Worm (Caenorhabditis elegans): Measurements from ENCODE around the gene T09B9.4.

T09B9.4 gene

ce11 chrX:9743513-9743914 is 30.6 kb downstream of the T09B9.4 start:
- peak; percentile 75 for TF ChIP-seq xbp-1 (tag; optimal IDR thresholded peaks at IDR 0.05)
- TF ChIP-seq swsn-7 (tag; optimal IDR thresholded peaks at IDR 0.05) = peak; percentile 89
- TF ChIP-seq irx-1 (tag; optimal IDR thresholded peaks at IDR 0.05) = peak; percentile 89
- peak; percentile 69 for TF ChIP-seq egl-13 (tag; optimal IDR thresholded peaks at IDR 0.05)
- peak; percentile 72 for TF ChIP-seq skn-1 (tag; optimal IDR thresholded peaks at IDR 0.05)
- TF ChIP-seq jun-1 (tag; optimal IDR thresholded peaks at IDR 0.05) = peak; percentile 86
- TF ChIP-seq mef-2 (tag; optimal IDR thresholded peaks at IDR 0.05) = peak; percentile 6
- peak; percentile 92 for TF ChIP-seq lir-3 (tag; optimal IDR thresholded peaks at IDR 0.05; ENCODE audit: poor library complexity)
- TF ChIP-seq hpl-2 (GFP tag; optimal IDR thresholded peaks at IDR 0.05) = peak; percentile 79
- TF ChIP-seq nhr-237 (tag; optimal IDR thresholded peaks at IDR 0.05) = peak; percentile 16
- peak; percentile 72 for TF ChIP-seq rnt-1 (tag; optimal IDR thresholded peaks at IDR 0.05)
- TF ChIP-seq mab-9 (GFP tag; IDR thresholded peaks at IDR 0.05) = peak; percentile 69
- TF ChIP-seq egl-27 (tag; optimal IDR thresholded peaks at IDR 0.05) = peak in 1 of 2 experiments; percentile 25
- peak; percentile 42 for TF ChIP-seq lin-39 (tag; optimal IDR thresholded peaks at IDR 0.05)
- TF ChIP-seq mep-1 (tag; optimal IDR thresholded peaks at IDR 0.05) = peak; percentile 92
- peak; percentile 83 for TF ChIP-seq fos-1 (tag; optimal IDR thresholded peaks at IDR 0.05)
- TF ChIP-seq lin-14 (GFP tag; optimal IDR thresholded peaks at IDR 0.05) = peak; percentile 89
- peak; percentile 72 for TF ChIP-seq unc-86 (tag; optimal IDR thresholded peaks at IDR 0.05)
- peak; percentile 91 for TF ChIP-seq nhr-77 (tag; optimal IDR thresholded peaks at IDR 0.05)
- peak; percentile 74 for TF ChIP-seq sox-4 (tag; optimal IDR thresholded peaks at IDR 0.05)
- peak in 3 of 6 experiments; percentile 8 to 75 (median 35) for TF ChIP-seq elt-3 (tag; optimal IDR thresholded peaks at IDR 0.05)
- TF ChIP-seq ceh-82 (tag; optimal IDR thresholded peaks at IDR 0.05) = peak; percentile 49 to 85 (median 62)
- TF ChIP-seq zip-4 (GFP tag; optimal IDR thresholded peaks at IDR 0.05) = peak; percentile 60
- peak; percentile 84 for TF ChIP-seq tbx-2 (tag; optimal IDR thresholded peaks at IDR 0.05)
- TF ChIP-seq nhr-76 (tag; optimal IDR thresholded peaks at IDR 0.05) = peak; percentile 66
- TF ChIP-seq ztf-4 (tag; optimal IDR thresholded peaks at IDR 0.05) = peak; percentile 79
- peak; percentile 84 for TF ChIP-seq C16A3.4 (tag; optimal IDR thresholded peaks at IDR 0.05)
- TF ChIP-seq isw-1 (GFP tag; IDR thresholded peaks at IDR 0.05) = peak; percentile 59
- TF ChIP-seq mdl-1 (tag; optimal IDR thresholded peaks at IDR 0.05) = peak in 1 of 2 experiments; percentile 77
- peak; percentile 70 for TF ChIP-seq sup-37 (GFP tag; optimal IDR thresholded peaks at IDR 0.05)
- peak; percentile 76 for TF ChIP-seq ceh-8 (GFP tag; optimal IDR thresholded peaks at IDR 0.05)
- peak; percentile 75 for TF ChIP-seq pax-3 (tag; optimal IDR thresholded peaks at IDR 0.05)
- TF ChIP-seq lin-35 (GFP tag; optimal IDR thresholded peaks at IDR 0.05) = peak; percentile 58 to 84
- TF ChIP-seq nhr-85 (tag) = peak; percentile 95
- peak; percentile 88 for TF ChIP-seq aly-2 (tag; optimal IDR thresholded peaks at IDR 0.05)
- TF ChIP-seq ceh-88 (GFP tag; IDR thresholded peaks at IDR 0.05) = peak; percentile 73
- TF ChIP-seq snpc-4 (tag; optimal IDR thresholded peaks at IDR 0.05) = peak; percentile 68
- TF ChIP-seq unc-130 (tag; optimal IDR thresholded peaks at IDR 0.05) = peak; percentile 50
- TF ChIP-seq fkh-10 (GFP tag; optimal IDR thresholded peaks at IDR 0.05) = peak; percentile 86
- TF ChIP-seq C04F5.9 (tag; optimal IDR thresholded peaks at IDR 0.05) = peak; percentile 54
- peak; percentile 85 for TF ChIP-seq fkh-8 (tag; optimal IDR thresholded peaks at IDR 0.05)
- peak; percentile 89 for TF ChIP-seq nhr-90 (tag; optimal IDR thresholded peaks at IDR 0.05; ENCODE audit: poor library complexity)
- TF ChIP-seq elt-2 (tag; optimal IDR thresholded peaks at IDR 0.05) = peak; percentile 77
- peak; percentile 87 for TF ChIP-seq nhr-20 (tag; optimal IDR thresholded peaks at IDR 0.05)
- TF ChIP-seq efl-1 (optimal IDR thresholded peaks at IDR 0.05) = peak in 1 of 2 experiments; percentile 35
- peak; percentile 29 to 90 for TF ChIP-seq efl-1 (GFP tag; optimal IDR thresholded peaks at IDR 0.05 in 1 of 2)
- TF ChIP-seq ztf-11 (tag; optimal IDR thresholded peaks at IDR 0.05) = peak in 1 of 2 experiments; percentile 56
- peak; percentile 89 for TF ChIP-seq dsc-1 (tag; optimal IDR thresholded peaks at IDR 0.05)
- peak; percentile 21 for TF ChIP-seq vab-15 (tag; optimal IDR thresholded peaks at IDR 0.05)
- TF ChIP-seq nhr-71 (tag; optimal IDR thresholded peaks at IDR 0.05) = peak; percentile 91
- TF ChIP-seq nhr-47 (tag; optimal IDR thresholded peaks at IDR 0.05) = peak; percentile 93
- TF ChIP-seq snu-23 (GFP tag; optimal IDR thresholded peaks at IDR 0.05) = peak; percentile 94
- peak; percentile 87 for TF ChIP-seq nhr-19 (GFP tag; conservative IDR thresholded peaks at IDR 0.05)

Measured in whole organism, L1 larva.